Fruit fly (Drosophila melanogaster) whole organism, embryonic: ENCODE data around the gene morgue.

Source experiments
- Adf1 ChIP-seq: fragments of 200-800 bp; sonication (Bioruptor generic); IDR thresholded peaks from 2 replicates; pipeline ENCODE4 v1.3.6; 2022; ENCODE audit warnings: missing biosample characterization, missing genetic modification characterization
- Aef1 ChIP-seq: fragments of 200-800 bp; sonication (Bioruptor generic); IDR thresholded peaks from 3 replicates; pipeline ENCODE4 v1.3.6; 2022; ENCODE audit warnings: missing biosample characterization, missing genetic modification characterization
- B-H1 ChIP-seq: fragments of 200-800 bp; sonication (Bioruptor generic); IDR thresholded peaks from 3 replicates; pipeline ENCODE4 v1.3.6; 2022; ENCODE audit warnings: missing biosample characterization, missing genetic modification characterization
- C15 ChIP-seq: fragments of 200-800 bp; sonication (Bioruptor generic); IDR thresholded peaks from 3 replicates; pipeline ENCODE4 v1.3.6; 2022; ENCODE audit warnings: missing biosample characterization, missing genetic modification characterization
- CG10267 ChIP-seq: fragments of 200-800 bp; sonication (Bioruptor generic); optimal IDR thresholded peaks from 2 replicates; lab custom pipeline; 2018; ENCODE audit warnings: missing biosample characterization, mild to moderate bottlenecking, missing genetic modification characterization, moderate library complexity
- CG10959 ChIP-seq: fragments of 200-800 bp; sonication (Bioruptor generic); IDR thresholded peaks from 2 replicates; pipeline ENCODE4 v1.3.6; 2022; ENCODE audit warnings: missing biosample characterization, missing genetic modification characterization
- CG11093 ChIP-seq: fragments of 200-800 bp; sonication (Bioruptor generic); IDR thresholded peaks from 3 replicates; pipeline ENCODE4 v1.3.6; 2022; ENCODE audit warnings: missing biosample characterization, missing genetic modification characterization
- CG11695 ChIP-seq: fragments of 200-800 bp; sonication (Bioruptor generic); IDR thresholded peaks from 3 replicates; pipeline ENCODE4 v1.3.6; 2022; ENCODE audit warnings: missing biosample characterization, missing genetic modification characterization
- CG12071 ChIP-seq: fragments of 200-800 bp; sonication (Bioruptor generic); optimal IDR thresholded peaks from 3 replicates; lab custom pipeline; 2018; ENCODE audit warnings: missing biosample characterization, mild to moderate bottlenecking, missing genetic modification characterization
- CG12236 ChIP-seq: fragments of 200-800 bp; sonication (Bioruptor generic); optimal IDR thresholded peaks from 2 replicates; lab custom pipeline; 2016; ENCODE audit warnings: missing biosample characterization, missing genetic modification characterization
- CG1603 ChIP-seq: fragments of 200-800 bp; sonication (Bioruptor generic); optimal IDR thresholded peaks from 2 replicates; lab custom pipeline; 2019; ENCODE audit warnings: missing biosample characterization, mild to moderate bottlenecking, missing genetic modification characterization, moderate library complexity
- CG17359 ChIP-seq: fragments of 200-800 bp; sonication (Bioruptor generic); optimal IDR thresholded peaks from 3 replicates; lab custom pipeline; 2018; ENCODE audit warnings: missing biosample characterization, mild to moderate bottlenecking, missing genetic modification characterization, moderate library complexity
- CG18476 ChIP-seq: fragments of 200-800 bp; sonication (Bioruptor generic); optimal IDR thresholded peaks from 2 replicates; lab custom pipeline; 2016; ENCODE audit warnings: missing biosample characterization, mild to moderate bottlenecking, missing genetic modification characterization
- CG2199 ChIP-seq: fragments of 200-800 bp; sonication (Bioruptor generic); IDR thresholded peaks from 3 replicates; pipeline ENCODE4 v1.3.6; 2022; ENCODE audit warnings: missing biosample characterization, missing genetic modification characterization
- CG32532 ChIP-seq: fragments of 200-800 bp; sonication (Bioruptor generic); IDR thresholded peaks from 2 replicates; pipeline ENCODE4 v1.3.6; 2022; ENCODE audit warnings: missing biosample characterization, missing genetic modification characterization
- CG32767 ChIP-seq: fragments of 200-800 bp; sonication (Bioruptor generic); IDR thresholded peaks from 2 replicates; pipeline ENCODE4 v1.3.6; 2022; ENCODE audit warnings: missing biosample characterization, missing genetic modification characterization
- CG34224 ChIP-seq: fragments of 200-800 bp; sonication (Bioruptor generic); IDR thresholded peaks from 3 replicates; pipeline ENCODE4 v1.3.6; 2022; ENCODE audit warnings: missing biosample characterization, missing genetic modification characterization; ENCODE audit not compliant: partially characterized antibody
- CG5180 ChIP-seq: fragments of 200-800 bp; sonication (Bioruptor generic); optimal IDR thresholded peaks from 3 replicates; lab custom pipeline; 2017; ENCODE audit warnings: missing biosample characterization, missing genetic modification characterization, mild to moderate bottlenecking, moderate library complexity, missing genetic modification reagents
- CG9609 ChIP-seq: fragments of 200-800 bp; sonication (Bioruptor generic); optimal IDR thresholded peaks from 3 replicates; lab custom pipeline; 2016; ENCODE audit warnings: missing biosample characterization, missing genetic modification characterization
- Dad ChIP-seq: fragments of 200-800 bp; sonication (Bioruptor generic); optimal IDR thresholded peaks from 3 replicates; lab custom pipeline; 2016; ENCODE audit warnings: missing biosample characterization, missing genetic modification characterization
- Dbx ChIP-seq: fragments of 200-800 bp; sonication (Bioruptor generic); IDR thresholded peaks from 3 replicates; pipeline ENCODE4 v1.3.6; 2022; ENCODE audit warnings: missing biosample characterization, missing genetic modification characterization
- Dip2 ChIP-seq: fragments of 200-800 bp; sonication (Bioruptor generic); IDR thresholded peaks from 2 replicates; pipeline ENCODE4 v1.3.6; 2022; ENCODE audit warnings: missing biosample characterization, missing genetic modification characterization
- Drgx ChIP-seq: fragments of 200-800 bp; sonication (Bioruptor generic); IDR thresholded peaks from 2 replicates; pipeline ENCODE4 v1.3.6; 2022; ENCODE audit warnings: missing biosample characterization, missing genetic modification characterization
- HLH54F ChIP-seq: fragments of 200-800 bp; sonication (Bioruptor generic); optimal IDR thresholded peaks from 3 replicates; lab custom pipeline; 2016; ENCODE audit warnings: missing biosample characterization, missing genetic modification characterization
- Hmr ChIP-seq: fragments of 200-800 bp; sonication (Bioruptor generic); optimal IDR thresholded peaks from 3 replicates; lab custom pipeline; 2017; ENCODE audit warnings: mild to moderate bottlenecking, missing biosample characterization, missing genetic modification reagents, missing genetic modification characterization
- Hr51 ChIP-seq, 2 experiments: fragments of 200-800 bp; sonication (Bioruptor generic); optimal IDR thresholded peaks; 2 replicates in 1 of 2; 3 replicates in 1 of 2; lab custom pipeline; 2016 to 2018; ENCODE audit warnings: missing biosample characterization in 2 of 2, missing genetic modification characterization in 2 of 2, mild to moderate bottlenecking in 1 of 2, moderate library complexity in 1 of 2
- Hsf ChIP-seq: fragments of 200-800 bp; sonication (Bioruptor generic); optimal IDR thresholded peaks from 3 replicates; lab custom pipeline; 2016; ENCODE audit warnings: missing biosample characterization, missing genetic modification characterization
- MESR4 ChIP-seq: fragments of 200-800 bp; sonication (Bioruptor generic); optimal IDR thresholded peaks from 2 replicates; lab custom pipeline; 2018; ENCODE audit warnings: missing biosample characterization, mild to moderate bottlenecking, missing genetic modification characterization, moderate library complexity
- Myb ChIP-seq: fragments of 200-800 bp; sonication (Bioruptor generic); optimal IDR thresholded peaks from 2 replicates; lab custom pipeline; 2016; ENCODE audit warnings: missing biosample characterization, missing genetic modification characterization
- NFAT ChIP-seq: fragments of 200-800 bp; sonication (Bioruptor generic); IDR thresholded peaks from 2 replicates; pipeline ENCODE4 v1.3.6; 2022; ENCODE audit warnings: missing biosample characterization, missing genetic modification characterization
- PHDP ChIP-seq: fragments of 200-800 bp; sonication (Bioruptor generic); optimal IDR thresholded peaks from 3 replicates; lab custom pipeline; 2018; ENCODE audit warnings: missing biosample characterization, mild to moderate bottlenecking, missing genetic modification characterization, moderate library complexity
- Rx ChIP-seq: fragments of 200-800 bp; sonication (Bioruptor generic); IDR thresholded peaks from 2 replicates; pipeline ENCODE4 v1.3.6; 2022; ENCODE audit warnings: missing biosample characterization, missing genetic modification characterization
- Xrp1 ChIP-seq: fragments of 200-800 bp; sonication (Bioruptor generic); IDR thresholded peaks from 2 replicates; pipeline ENCODE4 v1.3.6; 2022; ENCODE audit warnings: missing biosample characterization, missing genetic modification characterization
- ac ChIP-seq: fragments of 200-800 bp; sonication (Bioruptor generic); optimal IDR thresholded peaks from 3 replicates; lab custom pipeline; 2017; ENCODE audit warnings: missing biosample characterization, mild to moderate bottlenecking, missing genetic modification characterization
- bsh ChIP-seq, 2 experiments: fragments of 200-800 bp; sonication (Bioruptor generic); optimal IDR thresholded peaks; 2 replicates each; lab custom pipeline; 2017 to 2018; ENCODE audit warnings: mild to moderate bottlenecking in 2 of 2, missing biosample characterization in 2 of 2, missing genetic modification characterization in 2 of 2, moderate library complexity in 1 of 2
- ci ChIP-seq: fragments of 200-800 bp; sonication (Bioruptor generic); IDR thresholded peaks from 3 replicates; pipeline ENCODE4 v1.3.6; 2022; ENCODE audit warnings: missing biosample characterization, missing genetic modification characterization
- crp ChIP-seq, 2 experiments: fragments of 200-800 bp; sonication (Bioruptor generic); optimal IDR thresholded peaks; 2 replicates in 1 of 2; 3 replicates in 1 of 2; lab custom pipeline; 2017; ENCODE audit warnings: missing biosample characterization in 2 of 2, missing genetic modification characterization in 2 of 2, mild to moderate bottlenecking in 1 of 2, moderate library complexity in 1 of 2
- emc ChIP-seq: fragments of 200-800 bp; sonication (Bioruptor generic); optimal IDR thresholded peaks from 2 replicates; lab custom pipeline; 2016; ENCODE audit warnings: missing biosample characterization, missing genetic modification characterization
- hb ChIP-seq: fragments of 200-800 bp; sonication (Bioruptor generic); IDR thresholded peaks from 3 replicates; pipeline ENCODE4 v1.3.6; 2022; ENCODE audit warnings: missing biosample characterization, missing genetic modification characterization; ENCODE audit not compliant: partially characterized antibody
- hkb ChIP-seq, 2 experiments: fragments of 200-800 bp in 1 of 2; fragments of >200 bp in 1 of 2; sonication (Bioruptor generic) in 1 of 2; IDR thresholded peaks in 1 of 2; optimal IDR thresholded peaks in 1 of 2; 2 replicates each; pipeline versions ENCODE4 v1.3.6 to Lab custom; 2017 to 2022; ENCODE audit warnings: missing biosample characterization in 1 of 2, missing genetic modification characterization in 1 of 2
- kah ChIP-seq: fragments of 200-800 bp; sonication (Bioruptor generic); optimal IDR thresholded peaks from 2 replicates; lab custom pipeline; 2018; ENCODE audit warnings: missing biosample characterization, mild to moderate bottlenecking, missing genetic modification characterization
- mirr ChIP-seq: fragments of 200-800 bp; sonication (Bioruptor generic); optimal IDR thresholded peaks from 3 replicates; lab custom pipeline; 2018; ENCODE audit warnings: missing biosample characterization, mild to moderate bottlenecking, missing genetic modification characterization
- mld ChIP-seq: fragments of 200-800 bp; sonication (Bioruptor generic); IDR thresholded peaks from 3 replicates; pipeline ENCODE4 v1.3.6; 2022; ENCODE audit warnings: missing biosample characterization, missing genetic modification characterization; ENCODE audit not compliant: partially characterized antibody
- pho ChIP-seq: fragments of 200-800 bp; sonication (Bioruptor generic); optimal IDR thresholded peaks from 2 replicates; lab custom pipeline; 2016; ENCODE audit warnings: missing biosample characterization, missing genetic modification characterization
- rib ChIP-seq: fragments of 200-800 bp; sonication (Bioruptor generic); IDR thresholded peaks from 2 replicates; pipeline ENCODE4 v1.3.6; 2022; ENCODE audit warnings: missing biosample characterization, missing genetic modification characterization
- seq ChIP-seq: fragments of 200-800 bp; sonication (Bioruptor generic); IDR thresholded peaks from 2 replicates; pipeline ENCODE4 v1.3.6; 2022; ENCODE audit warnings: missing biosample characterization, missing genetic modification characterization
- sim ChIP-seq: fragments of 200-800 bp; sonication (Bioruptor generic); IDR thresholded peaks from 2 replicates; pipeline ENCODE4 v1.3.6; 2022; ENCODE audit warnings: missing biosample characterization, missing genetic modification characterization
- sna ChIP-seq: fragments of 200-800 bp; sonication (Bioruptor generic); IDR thresholded peaks from 2 replicates; pipeline ENCODE4 v1.3.6; 2022; ENCODE audit warnings: missing biosample characterization, missing genetic modification characterization; ENCODE audit not compliant: partially characterized antibody
- sug ChIP-seq: fragments of 200-800 bp; optimal IDR thresholded peaks from 2 replicates; lab custom pipeline; 2019; ENCODE audit warnings: missing biosample characterization, mild to moderate bottlenecking, missing genetic modification characterization, moderate library complexity
- trem ChIP-seq: fragments of 200-800 bp; optimal IDR thresholded peaks from 3 replicates; lab custom pipeline; 2019; ENCODE audit warnings: missing biosample characterization, mild to moderate bottlenecking, missing genetic modification characterization, moderate library complexity
- vnd ChIP-seq: fragments of 200-800 bp; sonication (Bioruptor generic); IDR thresholded peaks from 3 replicates; pipeline ENCODE4 v1.3.6; 2022; ENCODE audit warnings: missing biosample characterization, missing genetic modification characterization; ENCODE audit not compliant: partially characterized antibody

morgue gene

DNA sequence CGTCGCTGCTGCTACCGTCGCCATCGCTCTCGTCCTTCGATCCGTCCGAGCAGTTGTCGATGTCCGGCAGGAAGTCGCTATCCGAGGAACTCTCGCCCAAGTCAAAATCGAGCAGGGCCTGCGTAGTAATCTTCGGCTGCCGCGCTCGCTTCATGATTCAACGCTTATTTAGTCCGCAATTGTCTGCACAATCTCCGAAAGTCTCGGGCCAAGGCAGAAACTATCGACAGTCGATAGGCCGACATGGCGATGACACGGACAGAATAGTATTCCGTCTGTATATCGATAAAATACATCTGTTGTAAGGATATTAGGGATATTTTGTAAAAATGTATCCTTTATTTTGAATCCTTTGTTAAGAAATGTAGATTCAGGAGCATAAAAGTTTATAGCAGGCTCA lies 8.3 kb upstream of the morgue start, which contains the start of gene CG15439 (continued):
- no peak for TF ChIP-seq CG12071 (GFP tag; lab: Kevin White, UChicago)
- no peak for TF ChIP-seq CG32767
- no peak for TF ChIP-seq NFAT (GFP tag; lab: Robert Waterston, UW)
- TF ChIP-seq rib, result no peak
- TF ChIP-seq hb (GFP tag; lab: Robert Waterston, UW), result 0 out of 3 replicates have a peak, but pooled peaks have one; percentile 63
- no peak for TF ChIP-seq Rx (GFP tag; lab: Robert Waterston, UW)
- TF ChIP-seq Dip2 (GFP tag; lab: Robert Waterston, UW), result no peak
- TF ChIP-seq MESR4, result peak; percentile 89
- TF ChIP-seq CG2199, result no peak
- no peak for TF ChIP-seq Dbx
- TF ChIP-seq Xrp1, result no peak
- no peak for TF ChIP-seq Hmr (GFP tag; lab: Kevin White, UChicago)
- no peak for TF ChIP-seq kah
- TF ChIP-seq Dad (GFP tag; lab: Kevin White, UChicago), result no peak
- TF ChIP-seq trem (tag; lab: Kevin White, UChicago), result no peak
- no peak for TF ChIP-seq hkb (optimal IDR thresholded peaks at IDR 0.05; lab: Kevin White, UChicago)
- no peak for TF ChIP-seq hkb (GFP tag; IDR thresholded peaks at IDR 0.05; lab: Robert Waterston, UW)
- TF ChIP-seq B-H1 (GFP tag; lab: Robert Waterston, UW), result no peak
- TF ChIP-seq CG18476 (GFP tag; lab: Kevin White, UChicago), result no peak
- no peak for TF ChIP-seq CG10267 (tag; lab: Kevin White, UChicago)
- peak; percentile 70 for TF ChIP-seq sna
- TF ChIP-seq CG32532 (GFP tag; lab: Robert Waterston, UW), result no peak
- TF ChIP-seq CG11695 (GFP tag; lab: Robert Waterston, UW), result no peak
- TF ChIP-seq ac (GFP tag; lab: Kevin White, UChicago), result no peak
- TF ChIP-seq CG34224 (GFP tag; lab: Robert Waterston, UW), result peak; percentile 86
- TF ChIP-seq pho (GFP tag; lab: Kevin White, UChicago), result no peak
- no peak for TF ChIP-seq HLH54F (GFP tag; lab: Kevin White, UChicago)
- no peak for TF ChIP-seq ci
- TF ChIP-seq crp (GFP tag; optimal IDR thresholded peaks at IDR 0.05; lab: Kevin White, UChicago), result peak in 1 of 2 experiments; percentile 43
- no peak for TF ChIP-seq Drgx (GFP tag; lab: Robert Waterston, UW)
- no peak for TF ChIP-seq sim
- peak; percentile 32 for TF ChIP-seq CG1603
- no peak for TF ChIP-seq emc (GFP tag; lab: Kevin White, UChicago)
- no peak for TF ChIP-seq CG12236
- no peak for TF ChIP-seq Hr51 (GFP tag; optimal IDR thresholded peaks at IDR 0.05; lab: Kevin White, UChicago)
- TF ChIP-seq CG11093, result no peak
- no peak for TF ChIP-seq Adf1 (GFP tag; lab: Robert Waterston, UW)
- TF ChIP-seq seq (GFP tag; lab: Robert Waterston, UW), result no peak
- TF ChIP-seq bsh (GFP tag; optimal IDR thresholded peaks at IDR 0.05; lab: Kevin White, UChicago), result no peak
- TF ChIP-seq PHDP (tag; lab: Kevin White, UChicago), result no peak
- no peak for TF ChIP-seq CG9609
- TF ChIP-seq mld, result peak; percentile 73; the same call in 1 of the 3 replicates
- TF ChIP-seq sug (tag; lab: Kevin White, UChicago), result no peak
- TF ChIP-seq CG10959 (GFP tag; lab: Robert Waterston, UW), result no peak
- no peak for TF ChIP-seq CG5180
- TF ChIP-seq CG17359, result no peak
- TF ChIP-seq mirr (GFP tag; lab: Kevin White, UChicago), result no peak
- no peak for TF ChIP-seq Hsf (GFP tag; lab: Kevin White, UChicago)
- peak; percentile 72 for TF ChIP-seq vnd (GFP tag; lab: Robert Waterston, UW)
- TF ChIP-seq Myb (GFP tag; lab: Kevin White, UChicago), result peak; percentile 7
- TF ChIP-seq Aef1, result no peak
- no peak for TF ChIP-seq C15
